Fruit fly (Drosophila melanogaster): ENCODE data around the gene CG13630.

Gene CG13630

dm6 chr3R:24719314-24720290 is at the start of gene CG13630, which contains the start of gene tok (continued):
- TF ChIP-seq Scr (GFP tag; IDR thresholded peaks at IDR 0.05; ENCODE audit: partially characterized antibody) (peak; percentile 78), Sry-δ (GFP tag; optimal IDR thresholded peaks at IDR 0.05) (peak; percentile 57), CG3281 (GFP tag; optimal IDR thresholded peaks at IDR 0.05) (peak; percentile 100), Ets65A (GFP tag) (peak; percentile 9), Atf-2 (GFP tag; optimal IDR thresholded peaks at IDR 0.05) (no peak), chinmo (GFP tag; IDR thresholded peaks at IDR 0.05; ENCODE audit: partially characterized antibody) (0 out of 4 replicates have a peak, but pooled peaks have one; percentile 7), CG12659 (GFP tag; optimal IDR thresholded peaks at IDR 0.05) (peak; percentile 33), Opbp (GFP tag; IDR thresholded peaks at IDR 0.05; ENCODE audit: partially characterized antibody) (peak; percentile 80), sd (tag; optimal IDR thresholded peaks at IDR 0.05) (peak; percentile 42), CG13287 (GFP tag; IDR thresholded peaks at IDR 0.05; ENCODE audit: partially characterized antibody) (peak; percentile 76), scrt (GFP tag; optimal IDR thresholded peaks at IDR 0.05) (peak; percentile 9), CG10267 (tag; optimal IDR thresholded peaks at IDR 0.05) (peak; percentile 10), unc-4 (GFP tag; IDR thresholded peaks at IDR 0.05; ENCODE audit: partially characterized antibody) (peak; percentile 73), Ssrp (tag; optimal IDR thresholded peaks at IDR 0.05) (no peak), CG17186 (GFP tag; optimal IDR thresholded peaks at IDR 0.05) (peak; percentile 13), CG2712 (tag; optimal IDR thresholded peaks at IDR 0.05) (no peak), sna (GFP tag; IDR thresholded peaks at IDR 0.05; ENCODE audit: partially characterized antibody) (peak; percentile 48), mld (GFP tag; IDR thresholded peaks at IDR 0.05; ENCODE audit: partially characterized antibody) (0 out of 3 replicates have a peak, but pooled peaks have one; percentile 61), ato (GFP tag; IDR thresholded peaks at IDR 0.05; ENCODE audit: partially characterized antibody) (peak; percentile 44), CG16813 (GFP tag; IDR thresholded peaks at IDR 0.05; ENCODE audit: partially characterized antibody) (peak; percentile 79), sr (GFP tag; IDR thresholded peaks at IDR 0.05) (no peak), zen2 (GFP tag; IDR thresholded peaks at IDR 0.05; ENCODE audit: partially characterized antibody) (peak; percentile 41; the same call in 1 of the 3 replicates), Dp (GFP tag; optimal IDR thresholded peaks at IDR 0.05) (peak; percentile 85), nmo (GFP tag; optimal IDR thresholded peaks at IDR 0.05) (peak; percentile 28), CG11504 (tag; optimal IDR thresholded peaks at IDR 0.05) (peak; percentile 86), gfzf (GFP tag; optimal IDR thresholded peaks at IDR 0.05) (peak; percentile 63), CG14710 (tag; optimal IDR thresholded peaks at IDR 0.05) (peak; percentile 42), luna (GFP tag; optimal IDR thresholded peaks at IDR 0.05) (no peak), E2f2 (GFP tag; IDR thresholded peaks at IDR 0.05) (peak; percentile 90), nom (GFP tag; optimal IDR thresholded peaks at IDR 0.05) (peak; percentile 50), CG3995 (GFP tag; optimal IDR thresholded peaks at IDR 0.05) (peak; percentile 83), stwl (tag; optimal IDR thresholded peaks at IDR 0.05) (peak; percentile 68), CG6791 (GFP tag; IDR thresholded peaks at IDR 0.05; ENCODE audit: partially characterized antibody) (peak; percentile 86), Rfx (GFP tag; IDR thresholded peaks at IDR 0.05) (peak; percentile 35; the same call in 1 of the 2 replicates), Ets97D (GFP tag; optimal IDR thresholded peaks at IDR 0.05) (peak; percentile 21), CG11085 (GFP tag; IDR thresholded peaks at IDR 0.05) (no peak), hbn (GFP tag; IDR thresholded peaks at IDR 0.05; ENCODE audit: partially characterized antibody) (peak; percentile 67), CG9727 (GFP tag; optimal IDR thresholded peaks at IDR 0.05) (no peak), knrl (GFP tag; IDR thresholded peaks at IDR 0.05; ENCODE audit: partially characterized antibody) (peak; percentile 65), ewg (GFP tag; optimal IDR thresholded peaks at IDR 0.05) (peak; percentile 35), Sin3A (optimal IDR thresholded peaks at IDR 0.05) (peak; percentile 56)

Data from whole organism, embryonic.